Worm (Caenorhabditis elegans) whole organism, early embryonic: ENCODE data around the gene nep-12.

ENCODE experiments used
- F13C5.2 ChIP-seq: sonication (generic microtip); optimal IDR thresholded peaks from 2 replicates; lab custom pipeline; 2017; ENCODE audit warnings: mild to moderate bottlenecking, missing genetic modification characterization, inconsistent platforms, missing compliant biosample characterization
- ama-1 ChIP-seq: fragments of 150-350 bp; optimal IDR thresholded peaks from 2 replicates; lab custom pipeline; 2014
- flt-1 ChIP-seq: fragments of 200-800 bp; sonication (Bioruptor generic); IDR thresholded peaks from 2 replicates; pipeline ENCODE4 v1.3.6; 2022; ENCODE audit warnings: missing genetic modification characterization, missing compliant biosample characterization
- pes-1 ChIP-seq: fragments of 200-800 bp; sonication (Bioruptor generic); IDR thresholded peaks from 2 replicates; pipeline ENCODE4 v1.3.6; 2022; ENCODE audit warnings: missing genetic modification reagents, missing genetic modification characterization, missing compliant biosample characterization
- scrt-1 ChIP-seq: fragments of 200-800 bp; sonication (Bioruptor generic); IDR thresholded peaks from 2 replicates; pipeline ENCODE4 v1.3.6; 2022; ENCODE audit warnings: missing genetic modification characterization, missing compliant biosample characterization

- TF ChIP-seq scrt-1 (GFP tag; lab: Robert Waterston, UW) (no peak), pes-1 (no peak), F13C5.2 (tag; lab: Kevin White, UChicago) (no peak), ama-1 (lab: Kevin White, UChicago) (no peak), flt-1 (GFP tag; lab: Robert Waterston, UW) (no peak)
Observed at ce11 chrII:4769096-4769495, 15.2 kb downstream of the nep-12 start.
